Worm (Caenorhabditis elegans): Measurements from ENCODE around the gene C17A2.2.

C17A2.2 gene

ce11 chrII:3852654-3853053 is 6.5 kb downstream of the C17A2.2 start, which contains the start of gene nhr-257 (continued):
- no peak for TF ChIP-seq pha-4 (tag; optimal IDR thresholded peaks at IDR 0.05)

DNA sequence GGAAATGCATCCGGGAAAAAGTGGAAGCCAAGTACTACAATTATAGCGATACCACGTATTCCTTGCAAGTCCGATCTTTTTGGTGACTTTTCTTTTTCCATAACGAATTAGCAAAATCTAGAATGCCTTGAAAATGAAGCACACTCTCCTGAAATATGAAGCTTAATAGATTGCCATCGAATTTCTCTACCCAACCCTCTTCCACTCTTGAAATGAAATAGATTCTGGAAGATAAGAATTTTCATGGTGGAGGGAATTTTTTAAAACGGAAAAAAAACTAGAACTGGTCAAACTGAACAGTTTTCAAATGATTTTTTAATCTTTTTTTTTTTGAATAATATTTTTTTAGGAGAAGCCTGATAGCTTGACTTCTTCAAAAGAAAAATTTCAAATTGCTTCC is 14.7 kb downstream of the C17A2.2 start, which contains the start of gene oac-11:
Gene oac-11 (minus strand): TSS at position 101 of the 400 bp plus-strand sequence.
- TF ChIP-seq tbx-9 (tag; optimal IDR thresholded peaks at IDR 0.05; ENCODE audit: borderline replicate concordance) (no peak), rcor-1 (GFP tag; IDR thresholded peaks at IDR 0.05) (no peak), B0261.1 (tag; optimal IDR thresholded peaks at IDR 0.05) (no peak), pbrm-1 (GFP tag; IDR thresholded peaks at IDR 0.05) (no peak), bed-1 (GFP tag; IDR thresholded peaks at IDR 0.05) (no peak), hrde-1 (tag; optimal IDR thresholded peaks at IDR 0.05; ENCODE audit: borderline replicate concordance) (no peak), sptf-2 (GFP tag; optimal IDR thresholded peaks at IDR 0.05) (no peak), egl-44 (GFP tag; IDR thresholded peaks at IDR 0.05) (no peak), hmg-20 (GFP tag; IDR thresholded peaks at IDR 0.05) (no peak), nfya-2 (GFP tag; IDR thresholded peaks at IDR 0.05) (no peak), aptf-3 (GFP tag; IDR thresholded peaks at IDR 0.05) (no peak), snpc-1.1 (tag; optimal IDR thresholded peaks at IDR 0.05; ENCODE audit: insufficient read depth) (no peak), B0035.1 (tag; optimal IDR thresholded peaks at IDR 0.05) (no peak), akir-1 (GFP tag; optimal IDR thresholded peaks at IDR 0.05) (no peak)

DNA sequence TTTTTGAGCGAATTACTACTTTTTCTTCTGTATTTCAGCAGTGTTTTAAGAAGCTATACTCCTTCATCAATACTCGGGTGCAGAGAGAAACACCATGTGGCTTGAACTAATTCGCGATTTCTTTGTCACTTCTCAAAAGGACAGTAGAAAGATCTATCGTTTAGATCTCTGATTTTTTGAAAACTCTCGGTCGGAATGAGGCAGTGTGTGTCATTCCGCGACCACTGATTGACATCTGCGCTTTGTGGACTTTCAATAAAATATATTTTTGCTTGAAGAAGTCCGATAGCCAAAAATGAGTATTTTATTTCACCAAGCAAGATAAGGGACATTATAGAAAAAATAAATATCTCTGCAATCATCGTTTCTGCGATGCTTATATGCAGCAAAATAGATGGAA is 15.9 kb downstream of the C17A2.2 start:
- TF ChIP-seq pbrm-1 (GFP tag; IDR thresholded peaks at IDR 0.05), result no peak
- TF ChIP-seq F52B5.7 (tag; optimal IDR thresholded peaks at IDR 0.05), result no peak
- TF ChIP-seq Y53F4B.3 (GFP tag; IDR thresholded peaks at IDR 0.05), result no peak
- TF ChIP-seq sea-2 (GFP tag; IDR thresholded peaks at IDR 0.05), result no peak
- TF ChIP-seq snpc-4 (GFP tag; optimal IDR thresholded peaks at IDR 0.05), result no peak
- TF ChIP-seq snpc-4 (tag; optimal IDR thresholded peaks at IDR 0.05), result no peak
- TF ChIP-seq sptf-2 (GFP tag; optimal IDR thresholded peaks at IDR 0.05), result no peak
- no peak for TF ChIP-seq F57C9.4 (tag; optimal IDR thresholded peaks at IDR 0.05)
- TF ChIP-seq Y95B8A.8 (GFP tag; IDR thresholded peaks at IDR 0.05), result no peak
- TF ChIP-seq B0019.2 (GFP tag; conservative IDR thresholded peaks at IDR 0.05), result no peak
- no peak for TF ChIP-seq dpff-1 (tag; optimal IDR thresholded peaks at IDR 0.05)
- TF ChIP-seq ama-1 (optimal IDR thresholded peaks at IDR 0.05), result no peak
- no peak for TF ChIP-seq ama-1 (GFP tag; optimal IDR thresholded peaks at IDR 0.05)
- no peak for TF ChIP-seq T26A5.8 (tag; optimal IDR thresholded peaks at IDR 0.05)
- no peak for TF ChIP-seq bed-1 (GFP tag; IDR thresholded peaks at IDR 0.05)
- no peak for TF ChIP-seq athp-1 (tag; optimal IDR thresholded peaks at IDR 0.05)
- TF ChIP-seq F39B2.1 (GFP tag; IDR thresholded peaks at IDR 0.05), result no peak
- TF ChIP-seq tbx-9 (tag; optimal IDR thresholded peaks at IDR 0.05; ENCODE audit: borderline replicate concordance), result no peak

DNA sequence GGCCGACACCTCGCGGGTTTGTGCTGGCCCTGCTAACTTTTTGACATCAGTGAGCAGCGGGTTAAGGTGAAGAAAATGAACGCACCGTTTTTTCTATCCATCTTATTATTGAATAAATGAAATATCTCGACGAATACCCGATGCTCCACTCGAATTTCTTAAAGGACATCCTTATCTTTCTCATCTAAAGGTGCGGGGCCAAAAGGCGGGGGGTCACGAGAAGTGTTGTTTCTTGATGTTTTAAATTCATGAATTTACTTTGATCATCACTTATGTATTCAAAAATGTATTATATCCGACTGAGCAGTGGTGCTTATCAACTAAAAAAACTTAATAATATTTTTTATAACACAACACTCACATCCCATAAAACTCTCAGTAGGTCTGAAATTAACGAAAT is 18.5 kb downstream of the C17A2.2 start, which contains the start of gene nhr-261:
Gene nhr-261 (minus strand): TSS at position 101 of the 400 bp plus-strand sequence.
- no peak for TF ChIP-seq F49E8.2 (tag; optimal IDR thresholded peaks at IDR 0.05; ENCODE audit: insufficient read depth)
- no peak for TF ChIP-seq repo-1 (tag; optimal IDR thresholded peaks at IDR 0.05)
- no peak for TF ChIP-seq aptf-2 (GFP tag; conservative IDR thresholded peaks at IDR 0.05)
- no peak for TF ChIP-seq xnd-1 (tag; optimal IDR thresholded peaks at IDR 0.05)
- TF ChIP-seq egl-18 (GFP tag; IDR thresholded peaks at IDR 0.05), result no peak
- TF ChIP-seq sdz-38 (tag; optimal IDR thresholded peaks at IDR 0.05), result no peak
- no peak for TF ChIP-seq nhr-80 (tag; optimal IDR thresholded peaks at IDR 0.05)
- no peak for TF ChIP-seq bed-2 (GFP tag; IDR thresholded peaks at IDR 0.05)
- no peak for TF ChIP-seq tbx-9 (tag; optimal IDR thresholded peaks at IDR 0.05; ENCODE audit: borderline replicate concordance)
- no peak for TF ChIP-seq lsl-1 (GFP tag; optimal IDR thresholded peaks at IDR 0.05)
- TF ChIP-seq sea-2 (GFP tag; IDR thresholded peaks at IDR 0.05), result no peak
- no peak for TF ChIP-seq lir-1 (GFP tag; conservative IDR thresholded peaks at IDR 0.05)
- TF ChIP-seq F33H1.4 (GFP tag; IDR thresholded peaks at IDR 0.05), result no peak

All from whole organism, young adult.